Fruit fly (Drosophila melanogaster) whole organism, pupa: ENCODE measurements around the gene chinmo.

Source experiments
- CG10348 ChIP-seq: fragments of 200-800 bp; sonication (Bioruptor generic); IDR thresholded peaks from 2 replicates; pipeline ENCODE4 v1.3.6; 2022; ENCODE audit warnings: missing biosample characterization, missing genetic modification characterization
- CG12605 ChIP-seq: fragments of 200-800 bp; sonication (Bioruptor generic); IDR thresholded peaks from 2 replicates; pipeline ENCODE4 v1.3.6; 2022; ENCODE audit warnings: missing biosample characterization, missing genetic modification characterization
- CG13204 ChIP-seq: fragments of 200-800 bp; sonication (Bioruptor generic); optimal IDR thresholded peaks from 2 replicates; lab custom pipeline; 2018; ENCODE audit warnings: missing biosample characterization, mild to moderate bottlenecking, missing genetic modification characterization, moderate library complexity
- CG14655 ChIP-seq: fragments of 200-800 bp; sonication (Bioruptor generic); optimal IDR thresholded peaks from 3 replicates; lab custom pipeline; 2017; ENCODE audit warnings: mild to moderate bottlenecking, missing biosample characterization, missing genetic modification reagents, missing genetic modification characterization
- CG15710 ChIP-seq: fragments of 200-800 bp; sonication (Bioruptor generic); optimal IDR thresholded peaks from 2 replicates; lab custom pipeline; 2018; ENCODE audit warnings: missing biosample characterization, mild to moderate bottlenecking, missing genetic modification characterization, moderate library complexity
- CG17806 ChIP-seq: fragments of 200-800 bp; sonication (Bioruptor generic); optimal IDR thresholded peaks from 2 replicates; lab custom pipeline; 2018; ENCODE audit warnings: missing biosample characterization, mild to moderate bottlenecking, missing genetic modification characterization, moderate library complexity
- CG32121 ChIP-seq: fragments of 200-800 bp; sonication (Bioruptor generic); IDR thresholded peaks from 2 replicates; pipeline ENCODE4 v1.3.6; 2022; ENCODE audit warnings: missing biosample characterization, missing genetic modification characterization
- CG34367 ChIP-seq: fragments of 200-800 bp; sonication (Bioruptor generic); optimal IDR thresholded peaks from 2 replicates; lab custom pipeline; 2018; ENCODE audit warnings: missing biosample characterization, mild to moderate bottlenecking, missing genetic modification characterization
- CG4496 ChIP-seq: fragments of 200-800 bp; sonication (Bioruptor generic); IDR thresholded peaks from 3 replicates; pipeline ENCODE4 v1.3.6; 2022; ENCODE audit warnings: missing biosample characterization, missing genetic modification characterization
- CG8159 ChIP-seq: fragments of 200-800 bp; sonication (Bioruptor generic); optimal IDR thresholded peaks from 3 replicates; lab custom pipeline; 2018; ENCODE audit warnings: missing biosample characterization, mild to moderate bottlenecking, missing genetic modification characterization, moderate library complexity
- CG8301 ChIP-seq: fragments of 200-800 bp; sonication (Bioruptor generic); optimal IDR thresholded peaks from 2 replicates; lab custom pipeline; 2018; ENCODE audit warnings: missing biosample characterization, mild to moderate bottlenecking, missing genetic modification characterization
- CG9948 ChIP-seq: fragments of 200-800 bp; sonication (Bioruptor generic); optimal IDR thresholded peaks from 2 replicates; lab custom pipeline; 2018; ENCODE audit warnings: missing biosample characterization, mild to moderate bottlenecking, missing genetic modification characterization, moderate library complexity
- D1 ChIP-seq: fragments of 200-800 bp; sonication (Bioruptor generic); optimal IDR thresholded peaks from 2 replicates; lab custom pipeline; 2018; ENCODE audit warnings: missing biosample characterization, mild to moderate bottlenecking, missing genetic modification characterization, moderate library complexity
- EcR ChIP-seq: fragments of 200-800 bp; sonication (Bioruptor generic); optimal IDR thresholded peaks from 3 replicates; lab custom pipeline; 2019; ENCODE audit warnings: missing biosample characterization, missing genetic modification characterization, mild to moderate bottlenecking, moderate library complexity, missing genetic modification reagents
- Ets98B ChIP-seq: fragments of 200-800 bp; sonication (Bioruptor generic); IDR thresholded peaks from 2 replicates; pipeline ENCODE4 v1.3.6; 2022; ENCODE audit warnings: missing biosample characterization, missing genetic modification characterization
- Pif1A ChIP-seq: fragments of 200-800 bp; sonication (Bioruptor generic); optimal IDR thresholded peaks from 3 replicates; lab custom pipeline; 2016; ENCODE audit warnings: missing biosample characterization, missing genetic modification characterization
- Pif1B ChIP-seq: fragments of 200-800 bp; sonication (Bioruptor generic); optimal IDR thresholded peaks from 3 replicates; lab custom pipeline; 2016; ENCODE audit warnings: missing biosample characterization, missing genetic modification characterization
- Snoo ChIP-seq: fragments of 200-800 bp; sonication (Bioruptor generic); optimal IDR thresholded peaks from 3 replicates; lab custom pipeline; 2017; ENCODE audit warnings: missing biosample characterization, mild to moderate bottlenecking, missing genetic modification characterization, inconsistent platforms
- fd96Ca ChIP-seq: fragments of 200-800 bp; sonication (Bioruptor generic); IDR thresholded peaks from 3 replicates; pipeline ENCODE4 v1.3.6; 2022; ENCODE audit warnings: missing biosample characterization, missing genetic modification characterization
- gl ChIP-seq: fragments of 200-800 bp; sonication (Bioruptor generic); optimal IDR thresholded peaks from 2 replicates; lab custom pipeline; 2018; ENCODE audit warnings: missing biosample characterization, mild to moderate bottlenecking, missing genetic modification characterization
- rn ChIP-seq: fragments of 200-800 bp; sonication (Bioruptor generic); IDR thresholded peaks from 2 replicates; pipeline ENCODE4 v1.3.6; 2022; ENCODE audit warnings: missing biosample characterization, missing genetic modification characterization

The chinmo gene

DNA sequence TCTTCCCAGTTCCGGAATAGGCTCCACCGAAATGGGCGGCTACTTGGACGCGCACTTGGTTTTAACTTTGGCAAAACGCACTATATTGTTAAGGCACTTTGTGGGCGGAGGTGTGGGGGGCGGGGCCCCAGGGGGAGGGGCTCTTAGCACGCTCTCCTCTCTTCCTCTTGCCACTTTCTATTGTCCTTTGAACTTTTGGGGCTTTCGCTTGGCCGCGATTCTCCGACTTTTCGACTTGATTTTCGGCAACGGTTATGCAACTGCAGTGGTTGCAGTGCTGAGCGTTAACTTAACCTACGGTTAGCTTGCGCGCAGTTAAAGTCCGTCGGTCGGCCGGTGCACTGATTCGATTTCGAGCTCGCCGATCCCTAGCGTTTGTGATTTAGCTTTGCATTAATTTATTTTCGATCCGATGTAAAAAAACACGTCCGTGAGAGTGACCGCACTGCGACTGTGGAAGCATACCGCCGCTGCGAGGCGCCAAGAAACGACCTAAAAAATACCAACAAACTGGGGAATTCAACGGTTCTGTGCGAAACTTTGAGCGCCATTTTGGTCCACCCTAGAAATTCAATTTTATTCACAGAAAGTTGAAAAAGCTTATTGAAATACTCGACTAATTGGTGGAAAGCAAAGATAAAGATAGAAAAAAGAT, 73.0 kb downstream of the chinmo start, which contains the start of gene Rim2:
Rim2 (minus strand) TSS at position 452 of the 655 bp plus-strand sequence.
- TF ChIP-seq fd96Ca, result no peak
- TF ChIP-seq CG8159, result peak; percentile 100
- TF ChIP-seq CG12605 (GFP tag; lab: Robert Waterston, UW), result peak; percentile 33; the same call in 1 of the 2 replicates
- TF ChIP-seq Pif1A, result no peak
- no peak for TF ChIP-seq CG14655 (GFP tag; lab: Kevin White, UChicago)
- peak; percentile 24; the same call in 1 of the 2 replicates for TF ChIP-seq CG32121 (GFP tag; lab: Robert Waterston, UW)
- no peak for TF ChIP-seq Snoo (tag; lab: Kevin White, UChicago)
- TF ChIP-seq D1, result no peak
- no peak for TF ChIP-seq Pif1B
- no peak for TF ChIP-seq CG9948 (tag; lab: Kevin White, UChicago)
- TF ChIP-seq CG4496 (GFP tag; lab: Robert Waterston, UW), result no peak
- no peak for TF ChIP-seq CG34367 (tag; lab: Kevin White, UChicago)
- no peak for TF ChIP-seq CG15710 (tag; lab: Kevin White, UChicago)
- no peak for TF ChIP-seq CG17806 (tag; lab: Kevin White, UChicago)
- no peak for TF ChIP-seq EcR (GFP tag; lab: Kevin White, UChicago)
- no peak for TF ChIP-seq CG13204 (GFP tag; lab: Kevin White, UChicago)
- TF ChIP-seq rn (GFP tag; lab: Robert Waterston, UW), result no peak
- TF ChIP-seq gl (tag; lab: Kevin White, UChicago), result no peak
- TF ChIP-seq Ets98B (GFP tag; lab: Robert Waterston, UW), result peak; percentile 23; the same call in 1 of the 2 replicates
- no peak for TF ChIP-seq CG8301 (tag; lab: Kevin White, UChicago)

DNA sequence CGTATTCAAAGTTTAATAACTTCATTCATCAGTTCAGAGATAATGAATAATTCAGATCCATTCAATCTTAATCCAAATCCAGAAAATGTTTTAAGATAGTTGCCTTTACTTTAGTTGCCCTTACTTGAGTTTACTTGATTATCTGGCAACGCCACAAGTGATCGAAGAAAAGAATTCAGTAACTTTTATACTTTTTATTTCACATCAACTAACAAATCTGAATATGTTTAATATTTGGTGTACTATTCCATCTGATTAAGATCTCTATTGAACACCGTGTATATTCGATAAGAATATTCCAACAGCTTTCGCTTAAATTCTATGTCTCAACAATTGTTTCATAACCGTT, 73.5 kb downstream of the chinmo start:
- TF ChIP-seq CG14655 (GFP tag; lab: Kevin White, UChicago) (no peak), CG8159 (peak; percentile 23)
- TF ChIP-seq, all 21 proteins: peak for 1

DNA sequence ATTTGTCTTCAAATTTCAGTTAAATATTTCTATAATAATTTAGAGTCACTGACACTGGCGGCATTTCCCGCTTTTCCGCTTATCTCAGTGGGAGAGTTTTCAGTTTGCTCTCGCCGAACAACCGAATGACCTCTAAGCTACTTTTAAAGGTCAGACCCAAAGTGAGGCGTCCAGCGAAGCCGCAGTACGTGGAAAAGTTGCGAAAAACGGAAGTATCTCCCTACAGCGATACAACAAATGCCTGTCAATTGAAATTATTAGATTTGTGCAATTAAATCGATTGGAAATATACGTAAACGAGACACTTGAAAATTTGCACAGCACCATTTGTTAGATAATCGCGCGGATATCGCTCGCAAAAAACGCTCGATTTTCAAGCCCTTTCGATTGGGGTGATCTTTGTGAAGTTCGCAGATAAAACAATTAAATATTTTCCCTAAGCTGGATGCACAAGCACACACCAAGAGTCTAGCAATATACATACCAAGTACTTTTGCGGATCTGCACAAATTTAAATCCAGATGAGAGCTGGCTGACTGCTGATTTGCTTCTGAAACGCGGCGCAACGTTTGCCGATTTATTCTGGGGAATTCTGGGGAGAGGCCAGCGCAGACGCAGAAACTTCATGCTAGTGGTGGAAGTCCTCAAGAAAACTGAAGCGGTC, 76.2 kb downstream of the chinmo start:
- TF ChIP-seq EcR (GFP tag; lab: Kevin White, UChicago) (peak; percentile 31), CG8159 (peak; percentile 97), Pif1B (no peak), CG8301 (tag; lab: Kevin White, UChicago) (no peak), gl (tag; lab: Kevin White, UChicago) (no peak), CG34367 (tag; lab: Kevin White, UChicago) (no peak)

DNA sequence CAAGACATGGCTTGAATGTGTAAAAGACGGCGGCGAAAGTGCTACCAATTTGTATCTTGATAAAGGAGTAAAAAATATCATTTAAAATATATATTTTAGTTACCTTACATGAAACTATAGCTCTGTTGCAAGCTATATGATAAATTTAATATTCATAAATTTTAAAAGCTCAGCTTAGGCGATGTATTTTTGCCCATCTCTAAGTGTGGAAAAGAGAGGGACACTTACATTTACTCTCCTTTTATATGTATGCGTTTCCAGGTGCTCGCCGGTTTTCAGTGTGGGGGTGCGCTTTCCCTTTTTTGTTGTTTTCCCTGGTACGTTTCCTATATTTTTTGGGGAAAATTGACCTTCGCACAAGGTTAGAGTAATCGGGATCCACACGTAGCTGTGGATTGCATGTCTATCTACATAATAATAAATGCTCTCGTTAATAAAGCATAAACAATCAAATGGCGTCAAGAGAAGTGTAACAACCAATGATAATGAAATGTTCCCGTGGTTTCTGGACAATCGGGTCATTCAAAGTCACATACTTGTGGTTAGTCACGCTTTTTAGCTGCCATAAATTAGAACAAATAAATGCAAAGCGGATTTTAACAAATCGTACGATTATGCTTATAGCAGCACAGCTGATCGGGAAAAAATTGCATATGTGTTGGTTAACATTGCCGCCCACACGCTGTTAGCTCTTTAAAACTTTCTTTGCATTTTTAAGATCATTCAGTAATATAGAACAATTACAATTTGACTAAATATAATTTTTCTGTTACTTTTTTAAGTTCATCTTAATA, 77.0 kb downstream of the chinmo start:
- peak; percentile 95 for TF ChIP-seq Ets98B (GFP tag; lab: Robert Waterston, UW)
- TF ChIP-seq CG13204 (GFP tag; lab: Kevin White, UChicago), result peak; percentile 97
- TF ChIP-seq gl (tag; lab: Kevin White, UChicago), result peak; percentile 87
- TF ChIP-seq Snoo (tag; lab: Kevin White, UChicago), result peak; percentile 99
- TF ChIP-seq D1, result peak; percentile 94
- TF ChIP-seq CG4496 (GFP tag; lab: Robert Waterston, UW), result peak; percentile 97
- no peak for TF ChIP-seq CG8159
- TF ChIP-seq CG12605 (GFP tag; lab: Robert Waterston, UW), result peak; percentile 93
- peak; percentile 98 for TF ChIP-seq Pif1A
- peak; percentile 96 for TF ChIP-seq CG9948 (tag; lab: Kevin White, UChicago)
- TF ChIP-seq EcR (GFP tag; lab: Kevin White, UChicago), result peak; percentile 70
- peak; percentile 97 for TF ChIP-seq CG32121 (GFP tag; lab: Robert Waterston, UW)
- peak; percentile 97 for TF ChIP-seq CG14655 (GFP tag; lab: Kevin White, UChicago)
- TF ChIP-seq rn (GFP tag; lab: Robert Waterston, UW), result peak; percentile 85
- TF ChIP-seq CG8301 (tag; lab: Kevin White, UChicago), result peak; percentile 96
- peak; percentile 93 for TF ChIP-seq CG17806 (tag; lab: Kevin White, UChicago)
- peak; percentile 99 for TF ChIP-seq CG15710 (tag; lab: Kevin White, UChicago)
- peak; percentile 82 for TF ChIP-seq CG10348 (GFP tag; lab: Robert Waterston, UW)
- peak; percentile 99 for TF ChIP-seq Pif1B
- peak; percentile 97 for TF ChIP-seq fd96Ca
- peak; percentile 96 for TF ChIP-seq CG34367 (tag; lab: Kevin White, UChicago)
- TF ChIP-seq, all 21 proteins: peak for 20

DNA sequence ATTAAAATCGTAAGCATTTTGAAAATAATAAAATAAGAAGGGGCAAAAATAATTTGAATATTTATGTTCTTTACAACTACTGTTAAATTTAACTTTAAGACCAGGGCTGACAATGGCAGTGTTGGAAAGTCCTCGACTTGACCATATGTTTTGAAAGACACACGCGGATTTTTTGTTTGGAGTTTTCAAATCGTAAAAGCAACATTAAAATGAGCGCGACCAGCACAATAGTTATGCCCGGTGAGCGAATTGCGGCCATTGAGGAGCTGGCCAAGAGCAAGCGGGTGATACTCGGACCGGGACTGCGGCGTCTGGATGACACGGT, 77.5 kb downstream of the chinmo start, which contains the start of gene Rrp40:
Rrp40 (plus strand) TSS at position 113 of the 325 bp plus-strand sequence.
- TF ChIP-seq CG12605 (GFP tag; lab: Robert Waterston, UW) (no peak), CG4496 (GFP tag; lab: Robert Waterston, UW) (0 out of 3 replicates have a peak, but pooled peaks have one; percentile 36)

DNA sequence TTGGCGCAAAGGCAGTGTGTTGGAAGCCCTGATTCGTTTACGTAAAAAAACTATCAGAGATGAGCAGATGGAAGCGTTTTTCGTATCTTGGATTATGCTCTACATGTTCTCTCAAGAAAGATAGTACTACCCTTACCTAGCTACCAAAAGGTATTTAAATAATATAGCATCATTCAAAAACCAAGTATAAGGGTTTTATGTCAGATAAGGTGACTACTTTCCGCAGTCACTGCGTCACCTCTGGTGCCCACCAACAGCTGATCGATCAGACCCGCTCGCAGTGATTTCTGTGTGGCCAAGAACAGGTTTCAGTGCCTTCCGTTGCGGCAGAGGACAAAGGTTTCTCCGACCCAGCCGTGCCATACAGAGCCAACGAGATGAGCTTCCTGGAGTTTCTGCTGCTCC, 78.6 kb downstream of the chinmo start, which contains the start of the genes Eno and CG31937:
Eno (minus strand) TSS at position 30 of the 405 bp plus-strand sequence.
CG31937 (plus strand) TSS at position 281 of the 405 bp plus-strand sequence.
- peak; percentile 59 for TF ChIP-seq CG15710 (tag; lab: Kevin White, UChicago)
- TF ChIP-seq rn (GFP tag; lab: Robert Waterston, UW), result no peak
- peak; percentile 58 for TF ChIP-seq Pif1A
- no peak for TF ChIP-seq CG34367 (tag; lab: Kevin White, UChicago)
- TF ChIP-seq Ets98B (GFP tag; lab: Robert Waterston, UW), result peak; percentile 61
- peak; percentile 56 for TF ChIP-seq Snoo (tag; lab: Kevin White, UChicago)
- no peak for TF ChIP-seq D1
- TF ChIP-seq CG12605 (GFP tag; lab: Robert Waterston, UW), result no peak
- peak; percentile 78 for TF ChIP-seq fd96Ca
- peak; percentile 55 for TF ChIP-seq CG14655 (GFP tag; lab: Kevin White, UChicago)
- peak; percentile 37; the same call in 1 of the 3 replicates for TF ChIP-seq CG4496 (GFP tag; lab: Robert Waterston, UW)
- TF ChIP-seq CG8301 (tag; lab: Kevin White, UChicago), result peak; percentile 42
- TF ChIP-seq CG8159, result peak; percentile 28
- peak; percentile 76 for TF ChIP-seq CG32121 (GFP tag; lab: Robert Waterston, UW)
- TF ChIP-seq Pif1B, result peak; percentile 31
- peak; percentile 18 for TF ChIP-seq gl (tag; lab: Kevin White, UChicago)
